Comparison of ENCODE assay signal across 1 fruit fly cellular context in genomic region chr3R:10643077-10643784, dm6.
TF ChIP-seq lines count a peak whose summit lies in the region.

No protein-coding gene starts in this region.

TF ChIP-seq in whole organism, embryonic, 481 proteins besides CTCF, POLR2A, EP300 and RAD21 (continued from another document):
- peak; percentile 34 for TF ChIP-seq Meics (GFP tag; optimal IDR thresholded peaks at IDR 0.05; lab: Kevin White, UChicago)
- peak; percentile 57 for TF ChIP-seq gem (tag; optimal IDR thresholded peaks at IDR 0.05; lab: Kevin White, UChicago)
- no peak for TF ChIP-seq sima (GFP tag; optimal IDR thresholded peaks at IDR 0.05; lab: Kevin White, UChicago)
- TF ChIP-seq tin (GFP tag; optimal IDR thresholded peaks at IDR 0.05; lab: Kevin White, UChicago), result no peak
- TF ChIP-seq Spps (tag; optimal IDR thresholded peaks at IDR 0.05; lab: Kevin White, UChicago), result peak; percentile 5
- TF ChIP-seq pfk (GFP tag; optimal IDR thresholded peaks at IDR 0.05; lab: Kevin White, UChicago), result peak; percentile 1
- no peak for TF ChIP-seq CG2129 (GFP tag; IDR thresholded peaks at IDR 0.05; lab: Robert Waterston, UW; ENCODE audit: partially characterized antibody)
- peak; percentile 60 for TF ChIP-seq dmrt99B (tag; optimal IDR thresholded peaks at IDR 0.05; lab: Kevin White, UChicago)
- no peak for TF ChIP-seq CG16815 (GFP tag; optimal IDR thresholded peaks at IDR 0.05; lab: Kevin White, UChicago)
- TF ChIP-seq ATbp (GFP tag; optimal IDR thresholded peaks at IDR 0.05; lab: Kevin White, UChicago), result peak; percentile 75
- TF ChIP-seq Doc3 (GFP tag; IDR thresholded peaks at IDR 0.05; lab: Robert Waterston, UW; ENCODE audit: partially characterized antibody), result no peak
- peak; percentile 90 for TF ChIP-seq ac (GFP tag; optimal IDR thresholded peaks at IDR 0.05; lab: Kevin White, UChicago)
- TF ChIP-seq CG14667 (GFP tag; IDR thresholded peaks at IDR 0.05; lab: Robert Waterston, UW), result no peak
- TF ChIP-seq Lhr (GFP tag; optimal IDR thresholded peaks at IDR 0.05; lab: Kevin White, UChicago), result peak; percentile 51
- peak; percentile 61 for TF ChIP-seq CG1233 (GFP tag; optimal IDR thresholded peaks at IDR 0.05; lab: Kevin White, UChicago)
- TF ChIP-seq CG9817 (tag; optimal IDR thresholded peaks at IDR 0.05; lab: Kevin White, UChicago), result peak; percentile 1
- no peak for TF ChIP-seq CG10267 (tag; optimal IDR thresholded peaks at IDR 0.05; lab: Kevin White, UChicago)
- TF ChIP-seq Hsf (GFP tag; optimal IDR thresholded peaks at IDR 0.05; lab: Kevin White, UChicago), result no peak
- peak; percentile 23 for TF ChIP-seq CG8359 (GFP tag; optimal IDR thresholded peaks at IDR 0.05; lab: Kevin White, UChicago; ENCODE audit: borderline replicate concordance)
- TF ChIP-seq Vsx1 (GFP tag; optimal IDR thresholded peaks at IDR 0.05; lab: Kevin White, UChicago), result peak; percentile 19
- TF ChIP-seq sens (GFP tag; lab: Kevin White, UChicago), result peak; percentile 53
- no peak for TF ChIP-seq CG1832 (GFP tag; optimal IDR thresholded peaks at IDR 0.05; lab: Kevin White, UChicago)
- peak; percentile 47 for TF ChIP-seq exex (tag; optimal IDR thresholded peaks at IDR 0.05; lab: Kevin White, UChicago)
- TF ChIP-seq CG14014 (GFP tag; IDR thresholded peaks at IDR 0.05; lab: Robert Waterston, UW), result no peak
- TF ChIP-seq Blimp-1 (GFP tag; optimal IDR thresholded peaks at IDR 0.05; lab: Kevin White, UChicago), result peak; percentile 43
- TF ChIP-seq Fer2 (tag; optimal IDR thresholded peaks at IDR 0.05; lab: Kevin White, UChicago), result peak; percentile 9
- peak; percentile 23 for TF ChIP-seq HmgZ (tag; optimal IDR thresholded peaks at IDR 0.05; lab: Kevin White, UChicago)
- TF ChIP-seq tx (GFP tag; optimal IDR thresholded peaks at IDR 0.05; lab: Kevin White, UChicago), result no peak
- TF ChIP-seq emc (GFP tag; optimal IDR thresholded peaks at IDR 0.05; lab: Kevin White, UChicago), result no peak
- TF ChIP-seq CG10543 (GFP tag; optimal IDR thresholded peaks at IDR 0.05; lab: Kevin White, UChicago), result peak; percentile 63
- peak; percentile 53 for TF ChIP-seq CG17385 (GFP tag; optimal IDR thresholded peaks at IDR 0.05; lab: Kevin White, UChicago)
- TF ChIP-seq CG17359 (tag; optimal IDR thresholded peaks at IDR 0.05; lab: Kevin White, UChicago), result peak; percentile 58
- peak; percentile 56 for TF ChIP-seq CG3281 (GFP tag; optimal IDR thresholded peaks at IDR 0.05; lab: Kevin White, UChicago)
- peak; percentile 49 for TF ChIP-seq CG17912 (GFP tag; optimal IDR thresholded peaks at IDR 0.05; lab: Kevin White, UChicago)
- TF ChIP-seq Dip2 (GFP tag; IDR thresholded peaks at IDR 0.05; lab: Robert Waterston, UW), result no peak
- TF ChIP-seq zfh1 (GFP tag; IDR thresholded peaks at IDR 0.05; lab: Robert Waterston, UW), result no peak; the same call in 2 of the 3 replicates
- no peak for TF ChIP-seq slou (GFP tag; optimal IDR thresholded peaks at IDR 0.05; lab: Kevin White, UChicago)
- TF ChIP-seq CG14710 (tag; optimal IDR thresholded peaks at IDR 0.05; lab: Kevin White, UChicago), result peak; percentile 50
- peak; percentile 47 for TF ChIP-seq caup (GFP tag; optimal IDR thresholded peaks at IDR 0.05; lab: Kevin White, UChicago; ENCODE audit: severe bottlenecking)
- TF ChIP-seq CG17802 (tag; optimal IDR thresholded peaks at IDR 0.05; lab: Kevin White, UChicago), result no peak
- no peak for TF ChIP-seq Hmx (GFP tag; optimal IDR thresholded peaks at IDR 0.05; lab: Kevin White, UChicago)
- TF ChIP-seq Tbp (GFP tag; optimal IDR thresholded peaks at IDR 0.05; lab: Kevin White, UChicago), result no peak
- TF ChIP-seq CG17829 (tag; optimal IDR thresholded peaks at IDR 0.05; lab: Kevin White, UChicago), result peak; percentile 53
- no peak for TF ChIP-seq Hr3 (GFP tag; optimal IDR thresholded peaks at IDR 0.05; lab: Kevin White, UChicago)
- peak; percentile 43; the same call in 1 of the 2 replicates for TF ChIP-seq seq (GFP tag; IDR thresholded peaks at IDR 0.05; lab: Robert Waterston, UW)
- peak; percentile 29 for TF ChIP-seq oc (tag; optimal IDR thresholded peaks at IDR 0.05; lab: Kevin White, UChicago)
- 0 out of 3 replicates have a peak, but pooled peaks have one; percentile 9 for TF ChIP-seq Optix (GFP tag; IDR thresholded peaks at IDR 0.05; lab: Robert Waterston, UW)
- TF ChIP-seq fd102C (GFP tag; optimal IDR thresholded peaks at IDR 0.05; lab: Kevin White, UChicago), result peak; percentile 77
- TF ChIP-seq CG13424 (tag; optimal IDR thresholded peaks at IDR 0.05; lab: Kevin White, UChicago), result peak; percentile 64
- no peak; the same call in 1 of the 2 replicates for TF ChIP-seq CG14441 (GFP tag; IDR thresholded peaks at IDR 0.05; lab: Robert Waterston, UW)
- no peak for TF ChIP-seq Sin3A (optimal IDR thresholded peaks at IDR 0.05; lab: Kevin White, UChicago)
- peak; percentile 27 for TF ChIP-seq disco-r (GFP tag; optimal IDR thresholded peaks at IDR 0.05; lab: Kevin White, UChicago)
- TF ChIP-seq CG11695 (GFP tag; IDR thresholded peaks at IDR 0.05; lab: Robert Waterston, UW), result no peak
- TF ChIP-seq CG15011 (GFP tag; optimal IDR thresholded peaks at IDR 0.05; lab: Kevin White, UChicago), result peak; percentile 66
- no peak for TF ChIP-seq Lpt (GFP tag; optimal IDR thresholded peaks at IDR 0.05; lab: Kevin White, UChicago)
- TF ChIP-seq CG1603 (tag; optimal IDR thresholded peaks at IDR 0.05; lab: Kevin White, UChicago), result peak; percentile 73
- TF ChIP-seq wek (GFP tag; optimal IDR thresholded peaks at IDR 0.05; lab: Kevin White, UChicago), result peak; percentile 33
- no peak for TF ChIP-seq Chrac-16 (GFP tag; optimal IDR thresholded peaks at IDR 0.05; lab: Kevin White, UChicago)
- peak; percentile 23 for TF ChIP-seq CG15269 (tag; optimal IDR thresholded peaks at IDR 0.05; lab: Kevin White, UChicago)
- TF ChIP-seq CG11723 (GFP tag; optimal IDR thresholded peaks at IDR 0.05; lab: Kevin White, UChicago), result peak; percentile 36
- TF ChIP-seq CG8924 (tag; optimal IDR thresholded peaks at IDR 0.05; lab: Kevin White, UChicago), result peak; percentile 73
- TF ChIP-seq TFAM (GFP tag; optimal IDR thresholded peaks at IDR 0.05; lab: Kevin White, UChicago), result peak; percentile 22
- TF ChIP-seq CrebB (tag; optimal IDR thresholded peaks at IDR 0.05; lab: Kevin White, UChicago), result peak; percentile 42
- no peak for TF ChIP-seq CG8944 (GFP tag; optimal IDR thresholded peaks at IDR 0.05; lab: Kevin White, UChicago)
- TF ChIP-seq tap (tag; optimal IDR thresholded peaks at IDR 0.05; lab: Kevin White, UChicago), result peak; percentile 48
- TF ChIP-seq CG15479 (GFP tag; optimal IDR thresholded peaks at IDR 0.05; lab: Kevin White, UChicago), result peak; percentile 91
- no peak for TF ChIP-seq Pdp1 (GFP tag; optimal IDR thresholded peaks at IDR 0.05; lab: Kevin White, UChicago)
- TF ChIP-seq CG12104 (GFP tag; optimal IDR thresholded peaks at IDR 0.05; lab: Kevin White, UChicago), result peak; percentile 41
- no peak for TF ChIP-seq phol (tag; optimal IDR thresholded peaks at IDR 0.05; lab: Kevin White, UChicago)
- TF ChIP-seq CG9609 (GFP tag; optimal IDR thresholded peaks at IDR 0.05; lab: Kevin White, UChicago), result no peak
- peak; percentile 81 for TF ChIP-seq lab (GFP tag; optimal IDR thresholded peaks at IDR 0.05; lab: Kevin White, UChicago)
- TF ChIP-seq CG12299 (tag; optimal IDR thresholded peaks at IDR 0.05; lab: Kevin White, UChicago), result peak; percentile 40
- TF ChIP-seq D19A (tag; optimal IDR thresholded peaks at IDR 0.05; lab: Kevin White, UChicago), result peak; percentile 53
- TF ChIP-seq CG2712 (tag; optimal IDR thresholded peaks at IDR 0.05; lab: Kevin White, UChicago), result peak; percentile 57
- peak in 1 of 2 experiments; percentile 6 for TF ChIP-seq chif (GFP tag; optimal IDR thresholded peaks at IDR 0.05; lab: Kevin White, UChicago)
- peak; percentile 66 for TF ChIP-seq CG12769 (tag; optimal IDR thresholded peaks at IDR 0.05; lab: Kevin White, UChicago)
- TF ChIP-seq Kr (GFP tag; optimal IDR thresholded peaks at IDR 0.05; lab: Kevin White, UChicago), result peak; percentile 87
- TF ChIP-seq CG7839 (tag; optimal IDR thresholded peaks at IDR 0.05; lab: Kevin White, UChicago), result peak; percentile 25
- peak; percentile 82 for TF ChIP-seq CG7745 (tag; optimal IDR thresholded peaks at IDR 0.05; lab: Kevin White, UChicago)
- peak; percentile 74 for TF ChIP-seq CG2202 (tag; optimal IDR thresholded peaks at IDR 0.05; lab: Kevin White, UChicago)
- TF ChIP-seq scrt (GFP tag; optimal IDR thresholded peaks at IDR 0.05; lab: Kevin White, UChicago), result peak; percentile 54
- peak; percentile 41 for TF ChIP-seq CG11504 (tag; optimal IDR thresholded peaks at IDR 0.05; lab: Kevin White, UChicago)
- peak; percentile 9 for TF ChIP-seq CG14965 (GFP tag; optimal IDR thresholded peaks at IDR 0.05; lab: Kevin White, UChicago; ENCODE audit: borderline replicate concordance)
- TF ChIP-seq Dip3 (GFP tag; optimal IDR thresholded peaks at IDR 0.05; lab: Kevin White, UChicago), result no peak
- TF ChIP-seq CG13775 (GFP tag; optimal IDR thresholded peaks at IDR 0.05; lab: Kevin White, UChicago), result peak; percentile 7
- TF ChIP-seq CG10959 (GFP tag; IDR thresholded peaks at IDR 0.05; lab: Robert Waterston, UW), result no peak
- no peak for TF ChIP-seq CG3163 (GFP tag; optimal IDR thresholded peaks at IDR 0.05; lab: Kevin White, UChicago)
- no peak for TF ChIP-seq MESR4 (GFP tag; optimal IDR thresholded peaks at IDR 0.05; lab: Kevin White, UChicago)
- peak; percentile 66 for TF ChIP-seq CG33557 (GFP tag; optimal IDR thresholded peaks at IDR 0.05; lab: Kevin White, UChicago)
- no peak for TF ChIP-seq CkIIα-i1 (GFP tag; IDR thresholded peaks at IDR 0.05; lab: Robert Waterston, UW)
- TF ChIP-seq Ets65A (GFP tag; lab: Kevin White, UChicago), result peak; percentile 60
- TF ChIP-seq nerfin-1 (tag; optimal IDR thresholded peaks at IDR 0.05; lab: Kevin White, UChicago), result peak; percentile 65
- peak; percentile 69 for TF ChIP-seq CG18599 (GFP tag; optimal IDR thresholded peaks at IDR 0.05; lab: Kevin White, UChicago)
- no peak for TF ChIP-seq Dad (GFP tag; optimal IDR thresholded peaks at IDR 0.05; lab: Kevin White, UChicago)
- peak; percentile 23 for TF ChIP-seq Oli (tag; optimal IDR thresholded peaks at IDR 0.05; lab: Kevin White, UChicago)
- no peak for TF ChIP-seq ranshi (GFP tag; IDR thresholded peaks at IDR 0.05; lab: Robert Waterston, UW)
- no peak for TF ChIP-seq CG4730 (GFP tag; IDR thresholded peaks at IDR 0.05; lab: Robert Waterston, UW)
- peak; percentile 32 for TF ChIP-seq CG4707 (GFP tag; optimal IDR thresholded peaks at IDR 0.05; lab: Kevin White, UChicago)
